Fruit fly (Drosophila melanogaster) whole organism, prepupa: ENCODE results near the gene Dbp73D.
A peak's percentile ranks its signal among the peaks of the same experiment; 100 is the strongest.

Source experiments
- Blimp-1 ChIP-seq: fragments of 200-800 bp; sonication (Bioruptor generic); optimal IDR thresholded peaks from 3 replicates; lab custom pipeline; 2017; ENCODE audit warnings: missing biosample characterization, missing genetic modification characterization, mild to moderate bottlenecking, moderate library complexity, missing genetic modification reagents
- CG10631 ChIP-seq: fragments of 200-800 bp; sonication (Bioruptor generic); optimal IDR thresholded peaks from 2 replicates; lab custom pipeline; 2016; ENCODE audit warnings: missing biosample characterization, missing genetic modification characterization
- CG10669 ChIP-seq: fragments of 200-800 bp; sonication (Bioruptor generic); optimal IDR thresholded peaks from 3 replicates; lab custom pipeline; 2018; ENCODE audit warnings: missing biosample characterization, mild to moderate bottlenecking, missing genetic modification characterization, moderate library complexity
- CG11762 ChIP-seq: fragments of 200-800 bp; sonication (Bioruptor generic); optimal IDR thresholded peaks from 3 replicates; lab custom pipeline; 2016; ENCODE audit warnings: missing biosample characterization, missing genetic modification characterization; ENCODE audit not compliant: insufficient read depth
- CG11902 ChIP-seq: fragments of 200-800 bp; sonication (Bioruptor generic); optimal IDR thresholded peaks from 3 replicates; lab custom pipeline; 2016; ENCODE audit warnings: missing biosample characterization, missing genetic modification characterization
- CG15336 ChIP-seq: fragments of 200-800 bp; sonication (Bioruptor generic); IDR thresholded peaks from 2 replicates; pipeline ENCODE4 v1.3.6; 2022; ENCODE audit warnings: missing biosample characterization, missing genetic modification characterization
- CG3032 ChIP-seq: fragments of 200-800 bp; optimal IDR thresholded peaks from 2 replicates; lab custom pipeline; 2019; ENCODE audit warnings: missing biosample characterization, mild to moderate bottlenecking, missing genetic modification characterization, moderate library complexity
- CG31627 ChIP-seq: fragments of 200-800 bp; sonication (Bioruptor generic); optimal IDR thresholded peaks from 3 replicates; lab custom pipeline; 2016; ENCODE audit warnings: missing biosample characterization, missing genetic modification characterization
- CG32006 ChIP-seq: fragments of 200-800 bp; sonication (Bioruptor generic); optimal IDR thresholded peaks from 3 replicates; lab custom pipeline; 2017; ENCODE audit warnings: missing biosample characterization, mild to moderate bottlenecking, missing genetic modification characterization
- CG34406 ChIP-seq: fragments of 200-800 bp; sonication (Bioruptor generic); optimal IDR thresholded peaks from 3 replicates; lab custom pipeline; 2016; ENCODE audit warnings: missing biosample characterization, missing genetic modification characterization
- CG3919 ChIP-seq: fragments of 200-800 bp; sonication (Bioruptor generic); optimal IDR thresholded peaks from 3 replicates; lab custom pipeline; 2016; ENCODE audit warnings: missing biosample characterization, missing genetic modification characterization
- CG4318 ChIP-seq: fragments of 200-800 bp; sonication (Bioruptor generic); optimal IDR thresholded peaks from 3 replicates; lab custom pipeline; 2017; ENCODE audit warnings: missing biosample characterization, mild to moderate bottlenecking, missing genetic modification characterization
- CG6163 ChIP-seq: fragments of 200-800 bp; sonication (Bioruptor generic); IDR thresholded peaks from 3 replicates; pipeline ENCODE4 v1.3.6; 2022; ENCODE audit warnings: missing biosample characterization, missing genetic modification characterization
- CG6276 ChIP-seq: fragments of 200-800 bp; sonication (Bioruptor generic); optimal IDR thresholded peaks from 2 replicates; lab custom pipeline; 2017; ENCODE audit warnings: missing biosample characterization, mild to moderate bottlenecking, missing genetic modification characterization
- CG6792 ChIP-seq: fragments of 200-800 bp; sonication (Bioruptor generic); optimal IDR thresholded peaks from 3 replicates; lab custom pipeline; 2016; ENCODE audit warnings: missing biosample characterization, missing genetic modification characterization
- CG6808 ChIP-seq: fragments of 200-800 bp; sonication (Bioruptor generic); optimal IDR thresholded peaks from 3 replicates; lab custom pipeline; 2017; ENCODE audit warnings: missing biosample characterization, missing genetic modification characterization, mild to moderate bottlenecking, moderate library complexity, missing genetic modification reagents
- CG6854 ChIP-seq: fragments of 200-800 bp; sonication (Bioruptor generic); optimal IDR thresholded peaks from 2 replicates; lab custom pipeline; 2017; ENCODE audit warnings: missing biosample characterization, mild to moderate bottlenecking, missing genetic modification characterization
- CG8119 ChIP-seq: fragments of 200-800 bp; sonication (Bioruptor generic); IDR thresholded peaks from 3 replicates; pipeline ENCODE4 v1.3.6; 2022; ENCODE audit warnings: missing biosample characterization, missing genetic modification characterization
- CG8319 ChIP-seq: fragments of 200-800 bp; sonication (Bioruptor generic); optimal IDR thresholded peaks from 3 replicates; lab custom pipeline; 2016; ENCODE audit warnings: missing biosample characterization, missing genetic modification characterization
- CG9139 ChIP-seq: fragments of 200-800 bp; sonication (Bioruptor generic); optimal IDR thresholded peaks from 3 replicates; lab custom pipeline; 2017; ENCODE audit warnings: missing biosample characterization, mild to moderate bottlenecking, missing genetic modification characterization
- Eip78C ChIP-seq: fragments of 200-800 bp; sonication (Bioruptor generic); peaks from one replicate; lab custom pipeline; 2016; ENCODE audit warnings: missing biosample characterization, missing genetic modification characterization
- Eip93F ChIP-seq: fragments of 200-800 bp; sonication (Bioruptor generic); optimal IDR thresholded peaks from 2 replicates; lab custom pipeline; 2016; ENCODE audit warnings: missing biosample characterization, mild to moderate bottlenecking, missing genetic modification characterization
- Ets96B ChIP-seq: fragments of 200-800 bp; optimal IDR thresholded peaks from 2 replicates; lab custom pipeline; 2019; ENCODE audit warnings: missing biosample characterization, mild to moderate bottlenecking, missing genetic modification characterization, moderate library complexity
- Gug ChIP-seq: fragments of 200-800 bp; sonication (Bioruptor generic); IDR thresholded peaks from 2 replicates; pipeline ENCODE4 v1.3.6; 2022; ENCODE audit warnings: missing biosample characterization, missing genetic modification characterization
- Hr39 ChIP-seq: fragments of 200-800 bp; sonication (Bioruptor generic); optimal IDR thresholded peaks from 2 replicates; lab custom pipeline; 2016; ENCODE audit warnings: missing biosample characterization, missing genetic modification characterization
- Hr4 ChIP-seq: fragments of 200-800 bp; sonication (Bioruptor generic); optimal IDR thresholded peaks from 3 replicates; lab custom pipeline; 2016; ENCODE audit warnings: missing biosample characterization, missing genetic modification characterization
- Lpt ChIP-seq: fragments of 200-800 bp; sonication (Bioruptor generic); optimal IDR thresholded peaks from 3 replicates; lab custom pipeline; 2016; ENCODE audit warnings: missing biosample characterization, missing genetic modification characterization
- Met ChIP-seq: fragments of 200-800 bp; sonication (Bioruptor generic); optimal IDR thresholded peaks from 3 replicates; lab custom pipeline; 2016; ENCODE audit warnings: missing biosample characterization, missing genetic modification characterization
- Sox102F ChIP-seq: fragments of 200-800 bp; sonication (Bioruptor generic); optimal IDR thresholded peaks from 2 replicates; lab custom pipeline; 2016; ENCODE audit warnings: missing biosample characterization, mild to moderate bottlenecking, missing genetic modification characterization
- Sox14 ChIP-seq: fragments of 200-800 bp; sonication (Bioruptor generic); optimal IDR thresholded peaks from 3 replicates; lab custom pipeline; 2016; ENCODE audit warnings: missing biosample characterization, missing genetic modification characterization
- achi ChIP-seq: fragments of 200-800 bp; sonication (Bioruptor generic); optimal IDR thresholded peaks from 3 replicates; lab custom pipeline; 2016; ENCODE audit warnings: missing biosample characterization, missing genetic modification characterization
- acj6 ChIP-seq: fragments of 200-800 bp; sonication (Bioruptor generic); optimal IDR thresholded peaks from 3 replicates; lab custom pipeline; 2016; ENCODE audit warnings: missing biosample characterization, missing genetic modification characterization
- dac ChIP-seq: fragments of 200-800 bp; sonication (Bioruptor generic); optimal IDR thresholded peaks from 2 replicates; lab custom pipeline; 2017; ENCODE audit warnings: missing biosample characterization, mild to moderate bottlenecking, missing genetic modification characterization
- dsx ChIP-seq: fragments of 200-800 bp; optimal IDR thresholded peaks from 3 replicates; lab custom pipeline; 2019; ENCODE audit warnings: missing biosample characterization, mild to moderate bottlenecking, missing genetic modification characterization, moderate library complexity; ENCODE audit not compliant: poor library complexity, severe bottlenecking
- eg ChIP-seq: fragments of 200-800 bp; sonication (Bioruptor generic); IDR thresholded peaks from 3 replicates; pipeline ENCODE4 v1.3.6; 2022; ENCODE audit warnings: missing biosample characterization, missing genetic modification characterization
- esn ChIP-seq: fragments of 200-800 bp; sonication (Bioruptor generic); optimal IDR thresholded peaks from 2 replicates; lab custom pipeline; 2016; ENCODE audit warnings: missing biosample characterization, mild to moderate bottlenecking, missing genetic modification characterization, moderate library complexity
- fd59A ChIP-seq: fragments of 200-800 bp; sonication (Bioruptor generic); optimal IDR thresholded peaks from 2 replicates; lab custom pipeline; 2017; ENCODE audit warnings: missing biosample characterization, mild to moderate bottlenecking, missing genetic modification characterization, missing genetic modification reagents
- fd85E ChIP-seq: fragments of 200-800 bp; sonication (Bioruptor generic); optimal IDR thresholded peaks from 3 replicates; lab custom pipeline; 2016; ENCODE audit warnings: missing biosample characterization, missing genetic modification characterization
- fkh ChIP-seq: fragments of 200-800 bp; sonication (Bioruptor generic); optimal IDR thresholded peaks from 3 replicates; lab custom pipeline; 2017; ENCODE audit warnings: missing biosample characterization, mild to moderate bottlenecking, missing genetic modification characterization, moderate library complexity
- lz ChIP-seq: fragments of 200-800 bp; sonication (Bioruptor generic); optimal IDR thresholded peaks from 3 replicates; lab custom pipeline; 2016; ENCODE audit warnings: missing biosample characterization, missing genetic modification characterization
- net ChIP-seq: fragments of 200-800 bp; sonication (Bioruptor generic); optimal IDR thresholded peaks from 3 replicates; lab custom pipeline; 2016; ENCODE audit warnings: missing biosample characterization, missing genetic modification characterization
- salr ChIP-seq, 2 experiments: fragments of 200-800 bp; sonication (Bioruptor generic); optimal IDR thresholded peaks; 3 replicates each; lab custom pipeline; 2016 to 2018; ENCODE audit warnings: missing biosample characterization in 2 of 2, missing genetic modification characterization in 2 of 2, mild to moderate bottlenecking in 1 of 2
- spab ChIP-seq: fragments of 200-800 bp; sonication (Bioruptor generic); optimal IDR thresholded peaks from 2 replicates; lab custom pipeline; 2017; ENCODE audit warnings: missing biosample characterization, mild to moderate bottlenecking, missing genetic modification characterization, missing genetic modification reagents
- ss ChIP-seq, 2 experiments: fragments of 200-800 bp; sonication (Bioruptor generic); optimal IDR thresholded peaks; 2 replicates in 1 of 2; 3 replicates in 1 of 2; lab custom pipeline; 2017 to 2018; ENCODE audit warnings: mild to moderate bottlenecking in 2 of 2, missing biosample characterization in 2 of 2, missing genetic modification characterization in 2 of 2, moderate library complexity in 1 of 2
- svp ChIP-seq: fragments of 200-800 bp; sonication (Bioruptor generic); peaks from one replicate; lab custom pipeline; 2016; ENCODE audit warnings: missing biosample characterization, missing genetic modification characterization
- topi ChIP-seq: fragments of 200-800 bp; sonication (Bioruptor generic); optimal IDR thresholded peaks from 3 replicates; lab custom pipeline; 2016; ENCODE audit warnings: missing biosample characterization, missing genetic modification characterization

Gene Dbp73D

DNA sequence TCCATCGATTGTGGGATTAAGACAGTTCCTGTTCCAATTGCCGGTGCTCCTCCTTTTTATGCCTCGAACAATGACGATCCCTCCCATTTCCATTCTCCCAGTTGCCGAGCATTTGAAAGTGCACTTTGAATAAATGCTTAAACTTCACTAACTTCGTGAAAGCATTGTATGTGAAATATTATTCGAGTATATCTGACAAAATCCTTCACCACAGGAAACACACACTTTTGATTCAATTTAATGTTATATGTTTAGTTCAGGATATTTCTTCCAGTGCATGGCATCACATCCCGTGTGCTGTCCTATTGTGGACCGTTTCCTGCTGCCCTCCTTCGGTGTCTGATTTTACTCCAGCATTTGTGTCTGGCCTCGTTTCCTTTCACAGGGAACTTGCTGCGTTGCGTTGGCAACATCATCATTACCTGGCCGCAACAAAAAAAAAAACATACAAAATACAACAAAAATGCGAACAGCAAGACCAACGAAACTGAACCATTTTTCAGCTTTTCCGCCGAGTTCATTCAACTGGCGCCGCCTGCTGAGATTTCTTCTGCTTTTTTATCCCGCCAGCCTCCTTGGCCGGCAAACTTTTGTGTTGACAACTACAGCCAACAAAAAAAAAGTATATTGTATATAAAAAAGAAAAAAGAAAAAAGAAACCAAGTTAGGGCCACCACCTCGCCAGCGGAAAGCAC, 21.9 kb upstream of the Dbp73D start (continued):
- TF ChIP-seq lz = peak; percentile 34
- TF ChIP-seq CG3919 = peak; percentile 84
- peak; percentile 66 for TF ChIP-seq spab (GFP tag; lab: Kevin White, UChicago)
- peak; percentile 5 for TF ChIP-seq CG8319 (GFP tag; lab: Kevin White, UChicago)
- TF ChIP-seq Ets96B (tag; lab: Kevin White, UChicago) = peak; percentile 69
- peak; percentile 14 for TF ChIP-seq Sox102F (GFP tag; lab: Kevin White, UChicago)
- peak; percentile 35; the same call in 1 of the 2 replicates for TF ChIP-seq Gug (GFP tag; lab: Robert Waterston, UW)
- peak; percentile 78 for TF ChIP-seq svp (GFP tag; lab: Kevin White, UChicago)
- TF ChIP-seq Met (GFP tag; lab: Kevin White, UChicago) = peak; percentile 35
- TF ChIP-seq CG9139 (GFP tag; lab: Kevin White, UChicago) = peak; percentile 36
- TF ChIP-seq CG6276 (GFP tag; lab: Kevin White, UChicago) = peak; percentile 80
- peak; percentile 75 for TF ChIP-seq CG32006
- TF ChIP-seq Sox14 (GFP tag; lab: Kevin White, UChicago) = peak; percentile 79
- TF ChIP-seq topi (GFP tag; lab: Kevin White, UChicago) = peak; percentile 51
- TF ChIP-seq CG31627 (GFP tag; lab: Kevin White, UChicago) = peak; percentile 38
- TF ChIP-seq dsx = peak; percentile 27
- TF ChIP-seq fd59A (GFP tag; lab: Kevin White, UChicago) = peak; percentile 57
- peak; percentile 76 for TF ChIP-seq achi (GFP tag; lab: Kevin White, UChicago)
- TF ChIP-seq CG6792 = peak; percentile 56
- no peak for TF ChIP-seq CG6854 (GFP tag; lab: Kevin White, UChicago)
- peak; percentile 81 for TF ChIP-seq eg (GFP tag; lab: Robert Waterston, UW)
- TF ChIP-seq Blimp-1 (GFP tag; lab: Kevin White, UChicago) = no peak
- TF ChIP-seq salr (GFP tag; optimal IDR thresholded peaks at IDR 0.05; lab: Kevin White, UChicago) = peak; percentile 64 to 69
- TF ChIP-seq CG6163 = peak; percentile 92
- no peak for TF ChIP-seq Eip93F (GFP tag; lab: Kevin White, UChicago)
- peak; percentile 20 for TF ChIP-seq Hr39 (GFP tag; lab: Kevin White, UChicago)
- TF ChIP-seq fd85E (GFP tag; lab: Kevin White, UChicago) = no peak
- TF ChIP-seq Hr4 (GFP tag; lab: Kevin White, UChicago) = peak; percentile 70
- peak; percentile 36 for TF ChIP-seq esn (GFP tag; lab: Kevin White, UChicago)
- TF ChIP-seq fkh (GFP tag; lab: Kevin White, UChicago) = no peak
- TF ChIP-seq Eip78C (GFP tag; lab: Kevin White, UChicago) = peak; percentile 91
- peak; percentile 62 for TF ChIP-seq CG6808 (GFP tag; lab: Kevin White, UChicago)
- TF ChIP-seq CG11762 (GFP tag; lab: Kevin White, UChicago) = peak; percentile 63
- peak; percentile 18 for TF ChIP-seq dac (GFP tag; lab: Kevin White, UChicago)
- peak; percentile 27 for TF ChIP-seq CG11902
- peak; percentile 71 for TF ChIP-seq acj6 (GFP tag; lab: Kevin White, UChicago)
- peak; percentile 77 for TF ChIP-seq Lpt

- TF ChIP-seq spab (GFP tag; lab: Kevin White, UChicago) = peak; percentile 29
- TF ChIP-seq CG3032 = peak; percentile 26
- TF ChIP-seq CG10669 = peak; percentile 13
- TF ChIP-seq salr (GFP tag; optimal IDR thresholded peaks at IDR 0.05; lab: Kevin White, UChicago) = no peak
- peak; percentile 7 for TF ChIP-seq Ets96B (tag; lab: Kevin White, UChicago)
- TF ChIP-seq CG6163 = peak; percentile 52; the same call in 1 of the 3 replicates
- TF ChIP-seq svp (GFP tag; lab: Kevin White, UChicago) = peak; percentile 33
- peak; percentile 10; the same call in 1 of the 2 replicates for TF ChIP-seq CG15336 (GFP tag; lab: Robert Waterston, UW)
- no peak for TF ChIP-seq CG8319 (GFP tag; lab: Kevin White, UChicago)
- peak; percentile 7 for TF ChIP-seq net (GFP tag; lab: Kevin White, UChicago)
- no peak for TF ChIP-seq CG34406 (GFP tag; lab: Kevin White, UChicago)
- TF ChIP-seq CG8119 (GFP tag; lab: Robert Waterston, UW) = 0 out of 3 replicates have a peak, but pooled peaks have one; percentile 14
- peak; percentile 10 for TF ChIP-seq dsx
- no peak for TF ChIP-seq acj6 (GFP tag; lab: Kevin White, UChicago)
- TF ChIP-seq achi (GFP tag; lab: Kevin White, UChicago) = no peak
- peak; percentile 9 for TF ChIP-seq CG10631
- TF ChIP-seq CG32006 = peak; percentile 53
- TF ChIP-seq ss (GFP tag; optimal IDR thresholded peaks at IDR 0.05; lab: Kevin White, UChicago) = peak in 1 of 2 experiments; percentile 15
- peak; percentile 37 for TF ChIP-seq CG4318
- no peak for TF ChIP-seq CG11902
- TF ChIP-seq CG6276 (GFP tag; lab: Kevin White, UChicago) = peak; percentile 23
- peak; percentile 34 for TF ChIP-seq CG6808 (GFP tag; lab: Kevin White, UChicago)
Measured at dm6 chr3L:16751487-16752054, 21.0 kb upstream of the Dbp73D start.
